Fruit fly (Drosophila melanogaster) whole organism, embryonic: ENCODE measurements around the gene CSN1b.

Source experiments
- Aef1 ChIP-seq: fragments of 200-800 bp; sonication (Bioruptor generic); IDR thresholded peaks from 3 replicates; pipeline ENCODE4 v1.3.6; 2022; ENCODE audit warnings: missing biosample characterization, missing genetic modification characterization
- Antp ChIP-seq: fragments of 200-800 bp; sonication (Bioruptor generic); optimal IDR thresholded peaks from 3 replicates; lab custom pipeline; 2016; ENCODE audit warnings: missing biosample characterization, missing genetic modification characterization
- Atf-2 ChIP-seq: fragments of 200-800 bp; sonication (Bioruptor generic); optimal IDR thresholded peaks from 2 replicates; lab custom pipeline; 2016; ENCODE audit warnings: missing biosample characterization, missing genetic modification characterization
- Atf3 ChIP-seq: fragments of 200-800 bp; sonication (Bioruptor generic); optimal IDR thresholded peaks from 3 replicates; lab custom pipeline; 2016; ENCODE audit warnings: missing biosample characterization, missing genetic modification characterization
- Bdp1 ChIP-seq: fragments of 200-800 bp; sonication (Bioruptor generic); optimal IDR thresholded peaks from 3 replicates; lab custom pipeline; 2016; ENCODE audit warnings: missing biosample characterization, missing genetic modification characterization
- CG10147 ChIP-seq: fragments of 200-800 bp; sonication (Bioruptor generic); optimal IDR thresholded peaks from 2 replicates; lab custom pipeline; 2019; ENCODE audit warnings: missing biosample characterization, mild to moderate bottlenecking, missing genetic modification characterization, moderate library complexity
- CG1024 ChIP-seq: fragments of 200-800 bp; sonication (Bioruptor generic); IDR thresholded peaks from 2 replicates; pipeline ENCODE4 v1.3.6; 2022; ENCODE audit warnings: missing biosample characterization, missing genetic modification characterization
- CG12155 ChIP-seq: fragments of 200-800 bp; sonication (Bioruptor generic); optimal IDR thresholded peaks from 3 replicates; lab custom pipeline; 2016; ENCODE audit warnings: missing biosample characterization, missing genetic modification characterization
- CG12659 ChIP-seq: fragments of 200-800 bp; sonication (Bioruptor generic); optimal IDR thresholded peaks from 3 replicates; lab custom pipeline; 2017; ENCODE audit warnings: mild to moderate bottlenecking, missing biosample characterization, missing genetic modification reagents, missing genetic modification characterization
- CG12744 ChIP-seq: fragments of 200-800 bp; sonication (Bioruptor generic); optimal IDR thresholded peaks from 2 replicates; lab custom pipeline; 2016; ENCODE audit warnings: missing biosample characterization, missing genetic modification characterization
- CG14050 ChIP-seq: fragments of 200-800 bp; sonication (Bioruptor generic); IDR thresholded peaks from 3 replicates; pipeline ENCODE4 v1.3.6; 2022; ENCODE audit warnings: missing biosample characterization, missing genetic modification characterization
- CG1529 ChIP-seq: fragments of 200-800 bp; sonication (Bioruptor generic); optimal IDR thresholded peaks from 3 replicates; lab custom pipeline; 2018; ENCODE audit warnings: missing biosample characterization, missing genetic modification characterization
- CG17385 ChIP-seq: fragments of 200-800 bp; sonication (Bioruptor generic); optimal IDR thresholded peaks from 3 replicates; lab custom pipeline; 2018; ENCODE audit warnings: missing biosample characterization, mild to moderate bottlenecking, missing genetic modification characterization
- CG18764 ChIP-seq: fragments of 200-800 bp; sonication (Bioruptor generic); optimal IDR thresholded peaks from 3 replicates; lab custom pipeline; 2016; ENCODE audit warnings: missing biosample characterization, missing genetic modification characterization
- CG32532 ChIP-seq: fragments of 200-800 bp; sonication (Bioruptor generic); IDR thresholded peaks from 2 replicates; pipeline ENCODE4 v1.3.6; 2022; ENCODE audit warnings: missing biosample characterization, missing genetic modification characterization
- CG3281 ChIP-seq: fragments of 200-800 bp; sonication (Bioruptor generic); optimal IDR thresholded peaks from 3 replicates; lab custom pipeline; 2017; ENCODE audit warnings: missing biosample characterization, mild to moderate bottlenecking, missing genetic modification characterization
- CG34376 ChIP-seq: fragments of 200-800 bp; sonication (Bioruptor generic); optimal IDR thresholded peaks from 2 replicates; lab custom pipeline; 2018; ENCODE audit warnings: missing biosample characterization, mild to moderate bottlenecking, missing genetic modification characterization
- CG3995 ChIP-seq: fragments of 200-800 bp; sonication (Bioruptor generic); optimal IDR thresholded peaks from 3 replicates; lab custom pipeline; 2016; ENCODE audit warnings: missing biosample characterization, missing genetic modification characterization
- CG4617 ChIP-seq: fragments of 200-800 bp; sonication (Bioruptor generic); optimal IDR thresholded peaks from 3 replicates; lab custom pipeline; 2016; ENCODE audit warnings: missing biosample characterization, missing genetic modification characterization, borderline replicate concordance
- CG4707 ChIP-seq: fragments of 200-800 bp; sonication (Bioruptor generic); optimal IDR thresholded peaks from 2 replicates; lab custom pipeline; 2018; ENCODE audit warnings: missing biosample characterization, mild to moderate bottlenecking, missing genetic modification characterization, moderate library complexity
- CG4730 ChIP-seq: fragments of 200-800 bp; sonication (Bioruptor generic); IDR thresholded peaks from 2 replicates; pipeline ENCODE4 v1.3.6; 2022; ENCODE audit warnings: missing biosample characterization, missing genetic modification characterization
- CG6254 ChIP-seq: fragments of 200-800 bp; sonication (Bioruptor generic); optimal IDR thresholded peaks from 3 replicates; lab custom pipeline; 2017; ENCODE audit warnings: mild to moderate bottlenecking, missing biosample characterization, missing genetic modification reagents, missing genetic modification characterization
- CG7745 ChIP-seq: fragments of 200-800 bp; sonication (Bioruptor generic); optimal IDR thresholded peaks from 2 replicates; lab custom pipeline; 2018; ENCODE audit warnings: missing biosample characterization, mild to moderate bottlenecking, missing genetic modification characterization, moderate library complexity
- CG8765 ChIP-seq: fragments of 200-800 bp; sonication (Bioruptor generic); IDR thresholded peaks from 2 replicates; pipeline ENCODE4 v1.3.6; 2022; ENCODE audit warnings: missing biosample characterization, missing genetic modification characterization
- CG9727 ChIP-seq: fragments of 200-800 bp; sonication (Bioruptor generic); optimal IDR thresholded peaks from 3 replicates; lab custom pipeline; 2017; ENCODE audit warnings: missing biosample characterization, mild to moderate bottlenecking, missing genetic modification characterization
- Fer2 ChIP-seq: fragments of 200-800 bp; sonication (Bioruptor generic); optimal IDR thresholded peaks from 2 replicates; lab custom pipeline; 2018; ENCODE audit warnings: missing biosample characterization, mild to moderate bottlenecking, missing genetic modification characterization, moderate library complexity
- Hr78 ChIP-seq, 2 experiments: fragments of 200-800 bp in 1 of 2; fragments of >200 bp in 1 of 2; sonication (Bioruptor generic) in 1 of 2; optimal IDR thresholded peaks; 2 replicates each; lab custom pipeline; 2017 to 2019; ENCODE audit warnings: missing biosample characterization in 2 of 2, missing genetic modification characterization in 2 of 2, mild to moderate bottlenecking in 1 of 2, moderate library complexity in 1 of 2
- Hsf ChIP-seq: fragments of 200-800 bp; sonication (Bioruptor generic); optimal IDR thresholded peaks from 3 replicates; lab custom pipeline; 2016; ENCODE audit warnings: missing biosample characterization, missing genetic modification characterization
- Meics ChIP-seq: fragments of 200-800 bp; sonication (Bioruptor generic); optimal IDR thresholded peaks from 2 replicates; lab custom pipeline; 2017; ENCODE audit warnings: missing biosample characterization, mild to moderate bottlenecking, missing genetic modification characterization
- NC2α ChIP-seq: fragments of 200-800 bp; sonication (Bioruptor generic); optimal IDR thresholded peaks from 2 replicates; lab custom pipeline; 2016; ENCODE audit warnings: missing biosample characterization, missing genetic modification characterization
- NC2β ChIP-seq: fragments of 200-800 bp; sonication (Bioruptor generic); optimal IDR thresholded peaks from 2 replicates; lab custom pipeline; 2016; ENCODE audit warnings: missing biosample characterization, missing genetic modification characterization
- NFAT ChIP-seq: fragments of 200-800 bp; sonication (Bioruptor generic); IDR thresholded peaks from 2 replicates; pipeline ENCODE4 v1.3.6; 2022; ENCODE audit warnings: missing biosample characterization, missing genetic modification characterization
- Nf-YC ChIP-seq: fragments of 200-800 bp; optimal IDR thresholded peaks from 3 replicates; lab custom pipeline; 2019; ENCODE audit warnings: missing biosample characterization, mild to moderate bottlenecking, missing genetic modification characterization, moderate library complexity
- Spps ChIP-seq: fragments of 200-800 bp; sonication (Bioruptor generic); optimal IDR thresholded peaks from 2 replicates; lab custom pipeline; 2018; ENCODE audit warnings: missing biosample characterization, mild to moderate bottlenecking, missing genetic modification characterization
- ase ChIP-seq: fragments of 200-800 bp; sonication (Bioruptor generic); IDR thresholded peaks from 3 replicates; pipeline ENCODE4 v1.3.6; 2022; ENCODE audit warnings: missing biosample characterization, missing genetic modification characterization
- bcd ChIP-seq: fragments of 200-800 bp; sonication (Bioruptor generic); optimal IDR thresholded peaks from 2 replicates; lab custom pipeline; 2017; ENCODE audit warnings: missing biosample characterization, mild to moderate bottlenecking, missing genetic modification characterization
- cad ChIP-seq: fragments of >200 bp; optimal IDR thresholded peaks from 2 replicates; lab custom pipeline; 2017; ENCODE audit warnings: missing biosample characterization, missing genetic modification characterization
- chif ChIP-seq, 2 experiments: fragments of 200-800 bp; sonication (Bioruptor generic); optimal IDR thresholded peaks; 3 replicates each; lab custom pipeline; 2016; ENCODE audit warnings: missing biosample characterization in 2 of 2, missing genetic modification characterization in 2 of 2
- dimm ChIP-seq: fragments of 200-800 bp; sonication (Bioruptor generic); IDR thresholded peaks from 2 replicates; pipeline ENCODE4 v1.3.6; 2022; ENCODE audit warnings: missing biosample characterization, missing genetic modification characterization
- eyg ChIP-seq: fragments of 200-800 bp; sonication (Bioruptor generic); optimal IDR thresholded peaks from 3 replicates; lab custom pipeline; 2016; ENCODE audit warnings: missing biosample characterization, missing genetic modification characterization
- grau ChIP-seq: fragments of 200-800 bp; optimal IDR thresholded peaks from 3 replicates; lab custom pipeline; 2019; ENCODE audit warnings: missing biosample characterization, mild to moderate bottlenecking, missing genetic modification characterization, moderate library complexity
- grn ChIP-seq: fragments of 200-800 bp; sonication (Bioruptor generic); optimal IDR thresholded peaks from 3 replicates; lab custom pipeline; 2017; ENCODE audit warnings: missing biosample characterization, missing genetic modification characterization
- jumu ChIP-seq: fragments of 200-800 bp; sonication (Bioruptor generic); optimal IDR thresholded peaks from 3 replicates; lab custom pipeline; 2016; ENCODE audit warnings: missing biosample characterization, missing genetic modification characterization
- lmd ChIP-seq: fragments of 200-800 bp; sonication (Bioruptor generic); IDR thresholded peaks from 2 replicates; pipeline ENCODE4 v1.3.6; 2022; ENCODE audit warnings: missing biosample characterization, missing genetic modification characterization
- mirr ChIP-seq: fragments of 200-800 bp; sonication (Bioruptor generic); optimal IDR thresholded peaks from 3 replicates; lab custom pipeline; 2018; ENCODE audit warnings: missing biosample characterization, mild to moderate bottlenecking, missing genetic modification characterization
- mld ChIP-seq: fragments of 200-800 bp; sonication (Bioruptor generic); IDR thresholded peaks from 3 replicates; pipeline ENCODE4 v1.3.6; 2022; ENCODE audit warnings: missing biosample characterization, missing genetic modification characterization; ENCODE audit not compliant: partially characterized antibody
- oc ChIP-seq: fragments of 200-800 bp; sonication (Bioruptor generic); optimal IDR thresholded peaks from 2 replicates; lab custom pipeline; 2018; ENCODE audit warnings: missing biosample characterization, mild to moderate bottlenecking, missing genetic modification characterization, moderate library complexity
- sd ChIP-seq: fragments of 200-800 bp; sonication (Bioruptor generic); optimal IDR thresholded peaks from 3 replicates; lab custom pipeline; 2018; ENCODE audit warnings: missing biosample characterization, mild to moderate bottlenecking, missing genetic modification characterization, moderate library complexity
- seq ChIP-seq: fragments of 200-800 bp; sonication (Bioruptor generic); IDR thresholded peaks from 2 replicates; pipeline ENCODE4 v1.3.6; 2022; ENCODE audit warnings: missing biosample characterization, missing genetic modification characterization
- sna ChIP-seq: fragments of 200-800 bp; sonication (Bioruptor generic); IDR thresholded peaks from 2 replicates; pipeline ENCODE4 v1.3.6; 2022; ENCODE audit warnings: missing biosample characterization, missing genetic modification characterization; ENCODE audit not compliant: partially characterized antibody
- trh ChIP-seq: fragments of 200-800 bp; sonication (Bioruptor generic); optimal IDR thresholded peaks from 2 replicates; lab custom pipeline; 2016; ENCODE audit warnings: missing biosample characterization, missing genetic modification characterization
- yki ChIP-seq: fragments of >200 bp; optimal IDR thresholded peaks from 3 replicates; lab custom pipeline; 2018

CSN1b gene

DNA sequence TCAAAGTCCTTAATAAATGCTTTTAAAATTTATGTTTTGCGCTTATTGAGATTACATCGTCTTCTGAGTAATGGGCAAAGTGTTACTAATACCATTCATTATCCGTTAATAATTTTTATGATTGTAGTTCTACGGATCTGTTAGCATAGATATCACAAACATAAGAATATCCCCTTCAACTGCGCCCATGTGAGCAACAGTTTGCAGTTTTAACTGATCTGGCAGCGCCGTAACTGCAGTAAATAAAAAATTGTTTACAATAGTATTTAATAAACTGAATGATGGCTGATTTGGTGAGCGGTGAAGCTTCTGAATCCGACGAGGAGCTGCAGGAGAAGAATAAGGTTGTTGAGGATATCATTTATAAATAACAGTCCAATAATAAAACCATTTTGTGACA is 34.7 kb downstream of the CSN1b start, which contains the start of gene Blos3 (continued):
- TF ChIP-seq bcd (GFP tag; lab: Kevin White, UChicago): peak; percentile 24
- peak; percentile 32 for TF ChIP-seq CG12659 (GFP tag; lab: Kevin White, UChicago)
- peak; percentile 46 for TF ChIP-seq CG4617 (GFP tag; lab: Kevin White, UChicago)
- peak; percentile 53 for TF ChIP-seq jumu
- peak; percentile 32 for TF ChIP-seq CG9727
- TF ChIP-seq dimm (GFP tag; lab: Robert Waterston, UW): no peak
- TF ChIP-seq trh (GFP tag; lab: Kevin White, UChicago): no peak
- no peak for TF ChIP-seq yki
- no peak for TF ChIP-seq ase (GFP tag; lab: Robert Waterston, UW)
- TF ChIP-seq Atf-2 (GFP tag; lab: Kevin White, UChicago): peak; percentile 51
- peak; percentile 68 for TF ChIP-seq NC2β (GFP tag; lab: Kevin White, UChicago)
- TF ChIP-seq CG3995 (GFP tag; lab: Kevin White, UChicago): peak; percentile 1
- TF ChIP-seq Fer2: no peak
- TF ChIP-seq Nf-YC (tag; lab: Kevin White, UChicago): no peak
- peak; percentile 16; the same call in 1 of the 2 replicates for TF ChIP-seq NFAT (GFP tag; lab: Robert Waterston, UW)
- TF ChIP-seq CG17385 (GFP tag; lab: Kevin White, UChicago): peak; percentile 3
- TF ChIP-seq CG8765 (GFP tag; lab: Robert Waterston, UW): no peak
- no peak for TF ChIP-seq CG7745 (tag; lab: Kevin White, UChicago)
- TF ChIP-seq seq (GFP tag; lab: Robert Waterston, UW): no peak
- no peak for TF ChIP-seq CG1024 (GFP tag; lab: Robert Waterston, UW)
- no peak for TF ChIP-seq Bdp1 (GFP tag; lab: Kevin White, UChicago)
- no peak for TF ChIP-seq Hr78 (GFP tag; optimal IDR thresholded peaks at IDR 0.05; lab: Kevin White, UChicago)
- TF ChIP-seq Spps (tag; lab: Kevin White, UChicago): no peak
- 0 out of 2 replicates have a peak, but pooled peaks have one; percentile 16 for TF ChIP-seq CG32532 (GFP tag; lab: Robert Waterston, UW)
- no peak for TF ChIP-seq mirr (GFP tag; lab: Kevin White, UChicago)
- peak; percentile 7 to 13 for TF ChIP-seq chif (GFP tag; optimal IDR thresholded peaks at IDR 0.05; lab: Kevin White, UChicago)
- TF ChIP-seq CG1529 (GFP tag; lab: Kevin White, UChicago): peak; percentile 73
- peak; percentile 21 for TF ChIP-seq eyg (GFP tag; lab: Kevin White, UChicago)
- no peak for TF ChIP-seq CG6254 (GFP tag; lab: Kevin White, UChicago)
- TF ChIP-seq grau (tag; lab: Kevin White, UChicago): peak; percentile 47
- TF ChIP-seq CG12155 (GFP tag; lab: Kevin White, UChicago): peak; percentile 24
- peak; percentile 60 for TF ChIP-seq Meics
- TF ChIP-seq sd: no peak
- no peak for TF ChIP-seq oc (tag; lab: Kevin White, UChicago)
- TF ChIP-seq sna (GFP tag; lab: Robert Waterston, UW): no peak
- no peak for TF ChIP-seq mld (GFP tag; lab: Robert Waterston, UW)
- no peak for TF ChIP-seq CG10147 (GFP tag; lab: Kevin White, UChicago)
- no peak for TF ChIP-seq grn (GFP tag; lab: Kevin White, UChicago)
- peak; percentile 0 for TF ChIP-seq CG34376
- no peak for TF ChIP-seq cad (GFP tag; lab: Kevin White, UChicago)
- peak; percentile 6 for TF ChIP-seq NC2α (GFP tag; lab: Kevin White, UChicago)
- no peak for TF ChIP-seq CG4730 (GFP tag; lab: Robert Waterston, UW)
- TF ChIP-seq CG4707 (GFP tag; lab: Kevin White, UChicago): no peak
- no peak for TF ChIP-seq CG12744 (GFP tag; lab: Kevin White, UChicago)
- TF ChIP-seq Hsf (GFP tag; lab: Kevin White, UChicago): peak; percentile 50
- no peak for TF ChIP-seq CG14050
- peak; percentile 9 for TF ChIP-seq Atf3 (GFP tag; lab: Kevin White, UChicago)
- peak; percentile 54 for TF ChIP-seq Antp (GFP tag; lab: Kevin White, UChicago)
- TF ChIP-seq lmd (GFP tag; lab: Robert Waterston, UW): peak; percentile 36; the same call in 1 of the 2 replicates
- peak; percentile 52 for TF ChIP-seq CG3281 (GFP tag; lab: Kevin White, UChicago)
- TF ChIP-seq Aef1 (GFP tag; lab: Robert Waterston, UW): peak; percentile 20; the same call in 1 of the 3 replicates
- peak; percentile 19 for TF ChIP-seq CG18764 (GFP tag; lab: Kevin White, UChicago)
